Fruit fly (Drosophila melanogaster) whole organism, pupa: ENCODE results near the gene Peritrophin-15b.

Experiments
- CG10348 ChIP-seq: fragments of 200-800 bp; sonication (Bioruptor generic); IDR thresholded peaks from 2 replicates; pipeline ENCODE4 v1.3.6; 2022; ENCODE audit warnings: missing biosample characterization, missing genetic modification characterization
- CG12605 ChIP-seq: fragments of 200-800 bp; sonication (Bioruptor generic); IDR thresholded peaks from 2 replicates; pipeline ENCODE4 v1.3.6; 2022; ENCODE audit warnings: missing biosample characterization, missing genetic modification characterization
- CG13204 ChIP-seq: fragments of 200-800 bp; sonication (Bioruptor generic); optimal IDR thresholded peaks from 2 replicates; lab custom pipeline; 2018; ENCODE audit warnings: missing biosample characterization, mild to moderate bottlenecking, missing genetic modification characterization, moderate library complexity
- CG17806 ChIP-seq: fragments of 200-800 bp; sonication (Bioruptor generic); optimal IDR thresholded peaks from 2 replicates; lab custom pipeline; 2018; ENCODE audit warnings: missing biosample characterization, mild to moderate bottlenecking, missing genetic modification characterization, moderate library complexity
- CG32121 ChIP-seq: fragments of 200-800 bp; sonication (Bioruptor generic); IDR thresholded peaks from 2 replicates; pipeline ENCODE4 v1.3.6; 2022; ENCODE audit warnings: missing biosample characterization, missing genetic modification characterization
- CG4496 ChIP-seq: fragments of 200-800 bp; sonication (Bioruptor generic); IDR thresholded peaks from 3 replicates; pipeline ENCODE4 v1.3.6; 2022; ENCODE audit warnings: missing biosample characterization, missing genetic modification characterization
- CG8159 ChIP-seq: fragments of 200-800 bp; sonication (Bioruptor generic); optimal IDR thresholded peaks from 3 replicates; lab custom pipeline; 2018; ENCODE audit warnings: missing biosample characterization, mild to moderate bottlenecking, missing genetic modification characterization, moderate library complexity
- CG8301 ChIP-seq: fragments of 200-800 bp; sonication (Bioruptor generic); optimal IDR thresholded peaks from 2 replicates; lab custom pipeline; 2018; ENCODE audit warnings: missing biosample characterization, mild to moderate bottlenecking, missing genetic modification characterization
- CG9948 ChIP-seq: fragments of 200-800 bp; sonication (Bioruptor generic); optimal IDR thresholded peaks from 2 replicates; lab custom pipeline; 2018; ENCODE audit warnings: missing biosample characterization, mild to moderate bottlenecking, missing genetic modification characterization, moderate library complexity
- EcR ChIP-seq: fragments of 200-800 bp; sonication (Bioruptor generic); optimal IDR thresholded peaks from 3 replicates; lab custom pipeline; 2019; ENCODE audit warnings: missing biosample characterization, missing genetic modification characterization, mild to moderate bottlenecking, moderate library complexity, missing genetic modification reagents
- Pif1B ChIP-seq: fragments of 200-800 bp; sonication (Bioruptor generic); optimal IDR thresholded peaks from 3 replicates; lab custom pipeline; 2016; ENCODE audit warnings: missing biosample characterization, missing genetic modification characterization
- rn ChIP-seq: fragments of 200-800 bp; sonication (Bioruptor generic); IDR thresholded peaks from 2 replicates; pipeline ENCODE4 v1.3.6; 2022; ENCODE audit warnings: missing biosample characterization, missing genetic modification characterization

dm6 chr2L:8370364-8371326, 24.1 kb downstream of the Peritrophin-15b start, which contains the start of gene CG17292:
- no peak for TF ChIP-seq rn (GFP tag; lab: Robert Waterston, UW)
- no peak for TF ChIP-seq CG8301 (tag; lab: Kevin White, UChicago)
- TF ChIP-seq EcR: peak; percentile 44
- TF ChIP-seq CG17806 (tag; lab: Kevin White, UChicago): no peak
- TF ChIP-seq CG4496 (GFP tag; lab: Robert Waterston, UW): peak; percentile 50; the same call in 1 of the 3 replicates
- TF ChIP-seq CG12605 (GFP tag; lab: Robert Waterston, UW): peak; percentile 44; the same call in 1 of the 2 replicates
- no peak for TF ChIP-seq CG8159 (tag; lab: Kevin White, UChicago)
- no peak for TF ChIP-seq CG9948 (tag; lab: Kevin White, UChicago)
- no peak for TF ChIP-seq Pif1B (GFP tag; lab: Kevin White, UChicago)
- TF ChIP-seq CG32121 (GFP tag; lab: Robert Waterston, UW): peak; percentile 46; the same call in 1 of the 2 replicates
- no peak for TF ChIP-seq CG13204 (GFP tag; lab: Kevin White, UChicago)
- TF ChIP-seq CG10348 (GFP tag; lab: Robert Waterston, UW): 0 out of 2 replicates have a peak, but pooled peaks have one; percentile 6
